Fruit fly (Drosophila melanogaster) whole organism, pupa: Measurements from ENCODE around the gene Pdxk.

Source experiments
- CG10348 ChIP-seq: fragments of 200-800 bp; sonication (Bioruptor generic); IDR thresholded peaks from 2 replicates; pipeline ENCODE4 v1.3.6; 2022; ENCODE audit warnings: missing biosample characterization, missing genetic modification characterization
- CG12605 ChIP-seq: fragments of 200-800 bp; sonication (Bioruptor generic); IDR thresholded peaks from 2 replicates; pipeline ENCODE4 v1.3.6; 2022; ENCODE audit warnings: missing biosample characterization, missing genetic modification characterization
- CG13204 ChIP-seq: fragments of 200-800 bp; sonication (Bioruptor generic); optimal IDR thresholded peaks from 2 replicates; lab custom pipeline; 2018; ENCODE audit warnings: missing biosample characterization, mild to moderate bottlenecking, missing genetic modification characterization, moderate library complexity
- CG14655 ChIP-seq: fragments of 200-800 bp; sonication (Bioruptor generic); optimal IDR thresholded peaks from 3 replicates; lab custom pipeline; 2017; ENCODE audit warnings: mild to moderate bottlenecking, missing biosample characterization, missing genetic modification reagents, missing genetic modification characterization
- CG15710 ChIP-seq: fragments of 200-800 bp; sonication (Bioruptor generic); optimal IDR thresholded peaks from 2 replicates; lab custom pipeline; 2018; ENCODE audit warnings: missing biosample characterization, mild to moderate bottlenecking, missing genetic modification characterization, moderate library complexity
- CG17806 ChIP-seq: fragments of 200-800 bp; sonication (Bioruptor generic); optimal IDR thresholded peaks from 2 replicates; lab custom pipeline; 2018; ENCODE audit warnings: missing biosample characterization, mild to moderate bottlenecking, missing genetic modification characterization, moderate library complexity
- CG32121 ChIP-seq: fragments of 200-800 bp; sonication (Bioruptor generic); IDR thresholded peaks from 2 replicates; pipeline ENCODE4 v1.3.6; 2022; ENCODE audit warnings: missing biosample characterization, missing genetic modification characterization
- CG34367 ChIP-seq: fragments of 200-800 bp; sonication (Bioruptor generic); optimal IDR thresholded peaks from 2 replicates; lab custom pipeline; 2018; ENCODE audit warnings: missing biosample characterization, mild to moderate bottlenecking, missing genetic modification characterization
- CG4496 ChIP-seq: fragments of 200-800 bp; sonication (Bioruptor generic); IDR thresholded peaks from 3 replicates; pipeline ENCODE4 v1.3.6; 2022; ENCODE audit warnings: missing biosample characterization, missing genetic modification characterization
- CG8159 ChIP-seq: fragments of 200-800 bp; sonication (Bioruptor generic); optimal IDR thresholded peaks from 3 replicates; lab custom pipeline; 2018; ENCODE audit warnings: missing biosample characterization, mild to moderate bottlenecking, missing genetic modification characterization, moderate library complexity
- CG8301 ChIP-seq: fragments of 200-800 bp; sonication (Bioruptor generic); optimal IDR thresholded peaks from 2 replicates; lab custom pipeline; 2018; ENCODE audit warnings: missing biosample characterization, mild to moderate bottlenecking, missing genetic modification characterization
- CG9948 ChIP-seq: fragments of 200-800 bp; sonication (Bioruptor generic); optimal IDR thresholded peaks from 2 replicates; lab custom pipeline; 2018; ENCODE audit warnings: missing biosample characterization, mild to moderate bottlenecking, missing genetic modification characterization, moderate library complexity
- D1 ChIP-seq: fragments of 200-800 bp; sonication (Bioruptor generic); optimal IDR thresholded peaks from 2 replicates; lab custom pipeline; 2018; ENCODE audit warnings: missing biosample characterization, mild to moderate bottlenecking, missing genetic modification characterization, moderate library complexity
- EcR ChIP-seq: fragments of 200-800 bp; sonication (Bioruptor generic); optimal IDR thresholded peaks from 3 replicates; lab custom pipeline; 2019; ENCODE audit warnings: missing biosample characterization, missing genetic modification characterization, mild to moderate bottlenecking, moderate library complexity, missing genetic modification reagents
- Ets98B ChIP-seq: fragments of 200-800 bp; sonication (Bioruptor generic); IDR thresholded peaks from 2 replicates; pipeline ENCODE4 v1.3.6; 2022; ENCODE audit warnings: missing biosample characterization, missing genetic modification characterization
- Pif1A ChIP-seq: fragments of 200-800 bp; sonication (Bioruptor generic); optimal IDR thresholded peaks from 3 replicates; lab custom pipeline; 2016; ENCODE audit warnings: missing biosample characterization, missing genetic modification characterization
- Pif1B ChIP-seq: fragments of 200-800 bp; sonication (Bioruptor generic); optimal IDR thresholded peaks from 3 replicates; lab custom pipeline; 2016; ENCODE audit warnings: missing biosample characterization, missing genetic modification characterization
- Snoo ChIP-seq: fragments of 200-800 bp; sonication (Bioruptor generic); optimal IDR thresholded peaks from 3 replicates; lab custom pipeline; 2017; ENCODE audit warnings: missing biosample characterization, mild to moderate bottlenecking, missing genetic modification characterization, inconsistent platforms
- fd96Ca ChIP-seq: fragments of 200-800 bp; sonication (Bioruptor generic); IDR thresholded peaks from 3 replicates; pipeline ENCODE4 v1.3.6; 2022; ENCODE audit warnings: missing biosample characterization, missing genetic modification characterization
- gl ChIP-seq: fragments of 200-800 bp; sonication (Bioruptor generic); optimal IDR thresholded peaks from 2 replicates; lab custom pipeline; 2018; ENCODE audit warnings: missing biosample characterization, mild to moderate bottlenecking, missing genetic modification characterization
- rn ChIP-seq: fragments of 200-800 bp; sonication (Bioruptor generic); IDR thresholded peaks from 2 replicates; pipeline ENCODE4 v1.3.6; 2022; ENCODE audit warnings: missing biosample characterization, missing genetic modification characterization

The Pdxk gene

dm6 chr3L:9366850-9367430, 6.8 kb downstream of the Pdxk start, which contains the start of the genes Klp67A and CG4452:
TSS of gene Klp67A (minus strand) at chr3L:9367046.
TSS of gene CG4452 (plus strand) at chr3L:9367377.
- TF ChIP-seq CG8301 (tag; lab: Kevin White, UChicago) = no peak
- TF ChIP-seq Ets98B = no peak
- no peak for TF ChIP-seq Snoo (tag; lab: Kevin White, UChicago)
- no peak for TF ChIP-seq gl
- TF ChIP-seq D1 (tag; lab: Kevin White, UChicago) = no peak
- no peak for TF ChIP-seq EcR
- no peak for TF ChIP-seq CG17806
- TF ChIP-seq, all 21 proteins: peak for 0

- peak; percentile 72; the same call in 1 of the 3 replicates for TF ChIP-seq fd96Ca (GFP tag; lab: Robert Waterston, UW)
- TF ChIP-seq CG13204 (GFP tag; lab: Kevin White, UChicago) = peak; percentile 47
- TF ChIP-seq CG34367 = peak; percentile 58
- no peak for TF ChIP-seq CG14655 (GFP tag; lab: Kevin White, UChicago)
- peak; percentile 51 for TF ChIP-seq CG8301 (tag; lab: Kevin White, UChicago)
- TF ChIP-seq Pif1A = peak; percentile 66
- TF ChIP-seq Ets98B = peak; percentile 67; the same call in 1 of the 2 replicates
- TF ChIP-seq CG15710 = peak; percentile 46
- TF ChIP-seq CG9948 = peak; percentile 19
- TF ChIP-seq gl = peak; percentile 66
- TF ChIP-seq Pif1B (GFP tag; lab: Kevin White, UChicago) = peak; percentile 53
- peak; percentile 19; the same call in 1 of the 2 replicates for TF ChIP-seq CG32121 (GFP tag; lab: Robert Waterston, UW)
- TF ChIP-seq CG12605 (GFP tag; lab: Robert Waterston, UW) = peak; percentile 84
- peak; percentile 73; the same call in 2 of the 3 replicates for TF ChIP-seq CG4496 (GFP tag; lab: Robert Waterston, UW)
- TF ChIP-seq CG10348 (GFP tag; lab: Robert Waterston, UW) = no peak
- TF ChIP-seq CG8159 (tag; lab: Kevin White, UChicago) = peak; percentile 53
- TF ChIP-seq rn (GFP tag; lab: Robert Waterston, UW) = no peak
- peak; percentile 29 for TF ChIP-seq CG17806
- no peak for TF ChIP-seq D1 (tag; lab: Kevin White, UChicago)
- TF ChIP-seq Snoo (tag; lab: Kevin White, UChicago) = no peak
- TF ChIP-seq EcR = peak; percentile 3
These were observed 7.3 kb downstream of the Pdxk start for dm6 chr3L:9367431-9367867.

- no peak for TF ChIP-seq EcR
- TF ChIP-seq CG10348 (GFP tag; lab: Robert Waterston, UW) = no peak
- TF ChIP-seq CG17806 = no peak
- no peak for TF ChIP-seq CG13204 (GFP tag; lab: Kevin White, UChicago)
- TF ChIP-seq CG12605 (GFP tag; lab: Robert Waterston, UW) = no peak
- TF ChIP-seq Pif1B (GFP tag; lab: Kevin White, UChicago) = no peak
- TF ChIP-seq CG4496 (GFP tag; lab: Robert Waterston, UW) = no peak
- TF ChIP-seq CG8301 (tag; lab: Kevin White, UChicago) = no peak
- no peak for TF ChIP-seq Snoo (tag; lab: Kevin White, UChicago)
- no peak for TF ChIP-seq CG34367
- TF ChIP-seq CG32121 (GFP tag; lab: Robert Waterston, UW) = no peak
- TF ChIP-seq rn (GFP tag; lab: Robert Waterston, UW) = no peak
- TF ChIP-seq, all 21 proteins: peak for 0
These were observed 8.5 kb downstream of the Pdxk start for dm6 chr3L:9368665-9369064.

- TF ChIP-seq Pif1A (no peak), CG15710 (peak; percentile 30), CG17806 (no peak), Ets98B (peak; percentile 17; the same call in 1 of the 2 replicates), CG4496 (GFP tag; lab: Robert Waterston, UW) (no peak), CG9948 (peak; percentile 4), CG8159 (tag; lab: Kevin White, UChicago) (peak; percentile 20), Snoo (tag; lab: Kevin White, UChicago) (peak; percentile 33), EcR (peak; percentile 17)
These were observed 10.8 kb downstream of the Pdxk start, which contains the start of gene Fdx1 for dm6 chr3L:9370907-9371365. TSS of gene Fdx1 (minus strand) at chr3L:9371238.

- no peak for TF ChIP-seq CG34367
- TF ChIP-seq EcR = peak; percentile 91
- TF ChIP-seq CG4496 (GFP tag; lab: Robert Waterston, UW) = peak; percentile 59; the same call in 1 of the 3 replicates
- TF ChIP-seq Pif1B (GFP tag; lab: Kevin White, UChicago) = peak; percentile 27
- TF ChIP-seq CG13204 (GFP tag; lab: Kevin White, UChicago) = no peak
These were observed 12.3 kb downstream of the Pdxk start, which contains the start of the genes Hsp67Bc, CG4456 and Hsp22 for dm6 chr3L:9372278-9372975. TSS of gene Hsp67Bc (minus strand) at chr3L:9372497. TSS of gene CG4456 (plus strand) at chr3L:9372722. TSS of gene Hsp22 (plus strand) at chr3L:9372931.

- TF ChIP-seq CG15710 (peak; percentile 70), Pif1A (peak; percentile 16), EcR (peak; percentile 90), Ets98B (peak; percentile 88), rn (GFP tag; lab: Robert Waterston, UW) (peak; percentile 64), CG9948 (peak; percentile 67), CG12605 (GFP tag; lab: Robert Waterston, UW) (peak; percentile 81), Pif1B (GFP tag; lab: Kevin White, UChicago) (peak; percentile 73), Snoo (tag; lab: Kevin White, UChicago) (peak; percentile 67), CG32121 (GFP tag; lab: Robert Waterston, UW) (peak; percentile 89), CG8301 (tag; lab: Kevin White, UChicago) (peak; percentile 70), CG13204 (GFP tag; lab: Kevin White, UChicago) (no peak), CG8159 (tag; lab: Kevin White, UChicago) (peak; percentile 73), D1 (tag; lab: Kevin White, UChicago) (no peak), CG17806 (peak; percentile 74), gl (peak; percentile 19), CG10348 (GFP tag; lab: Robert Waterston, UW) (peak; percentile 6; the same call in 1 of the 2 replicates), fd96Ca (GFP tag; lab: Robert Waterston, UW) (peak; percentile 82), CG14655 (GFP tag; lab: Kevin White, UChicago) (peak; percentile 84), CG34367 (peak; percentile 44), CG4496 (GFP tag; lab: Robert Waterston, UW) (peak; percentile 93)
These were observed 13.4 kb downstream of the Pdxk start for dm6 chr3L:9373374-9374004.
